Fruit fly (Drosophila melanogaster): ENCODE measurements around the gene eyg.

DNA sequence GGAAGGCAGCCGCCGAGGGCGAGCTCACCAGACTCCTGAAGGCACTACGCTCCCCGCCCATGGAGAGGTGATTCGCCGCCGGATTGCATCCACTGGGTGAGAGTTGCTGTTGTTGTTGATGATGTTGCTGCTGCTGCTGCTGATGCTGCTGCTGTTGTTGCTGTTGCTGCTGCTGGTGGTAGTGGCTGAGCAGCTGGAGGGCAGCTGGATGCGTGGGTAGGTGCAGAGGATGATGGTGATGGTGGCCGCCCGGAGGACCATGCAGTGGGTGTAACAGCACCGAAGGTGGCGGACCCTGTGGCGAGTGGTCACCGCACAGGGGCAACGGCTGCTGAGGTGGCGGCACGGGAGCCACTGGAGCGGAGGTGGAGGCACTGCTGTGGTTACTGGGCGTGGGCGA lies 4.2 kb downstream of the eyg start:
- TF ChIP-seq CG14655 (GFP tag; optimal IDR thresholded peaks at IDR 0.05) = no peak
- TF ChIP-seq CG34367 (tag; optimal IDR thresholded peaks at IDR 0.05) = no peak
- no peak for TF ChIP-seq Snoo (tag; optimal IDR thresholded peaks at IDR 0.05)
- TF ChIP-seq gl (tag; optimal IDR thresholded peaks at IDR 0.05) = no peak
- TF ChIP-seq rn (GFP tag; IDR thresholded peaks at IDR 0.05) = no peak
- TF ChIP-seq Pif1A (GFP tag; optimal IDR thresholded peaks at IDR 0.05) = no peak
- no peak for TF ChIP-seq EcR (GFP tag; optimal IDR thresholded peaks at IDR 0.05)
- TF ChIP-seq Ets98B (GFP tag; IDR thresholded peaks at IDR 0.05) = no peak
- TF ChIP-seq CG12605 (GFP tag; IDR thresholded peaks at IDR 0.05) = no peak
- TF ChIP-seq CG13204 (GFP tag; optimal IDR thresholded peaks at IDR 0.05) = no peak
